Worm (Caenorhabditis elegans): ENCODE measurements around the gene lars-1.
A peak's percentile ranks its signal among the peaks of the same experiment; 100 is the strongest.

Gene lars-1

ce11 chrIII:4234642-4235295, 48.2 kb upstream of the lars-1 start:
- TF ChIP-seq aly-2 (tag; optimal IDR thresholded peaks at IDR 0.05) (no peak), hmg-11 (tag; optimal IDR thresholded peaks at IDR 0.05) (no peak), ceh-82 (tag; optimal IDR thresholded peaks at IDR 0.05) (no peak), nhr-237 (tag; optimal IDR thresholded peaks at IDR 0.05) (no peak), nfya-1 (tag; optimal IDR thresholded peaks at IDR 0.05; ENCODE audit: insufficient read depth) (peak; percentile 80), nhr-23 (tag; optimal IDR thresholded peaks at IDR 0.05) (no peak)

- TF ChIP-seq unc-62 (GFP tag; optimal IDR thresholded peaks at IDR 0.05), result no peak
- TF ChIP-seq ztf-11 (tag; optimal IDR thresholded peaks at IDR 0.05), result no peak
- TF ChIP-seq R02D3.7 (tag; optimal IDR thresholded peaks at IDR 0.05), result no peak
- no peak for TF ChIP-seq lin-15B (tag; optimal IDR thresholded peaks at IDR 0.05)
These were observed 46.2 kb upstream of the lars-1 start, which contains the start of gene nhr-20 for ce11 chrIII:4232811-4233269. Gene nhr-20, minus strand, starts transcription at chrIII:4233219.

- TF ChIP-seq ZK546.5 (tag; optimal IDR thresholded peaks at IDR 0.05) (no peak), ceh-82 (tag; optimal IDR thresholded peaks at IDR 0.05) (no peak), ceh-16 (tag; optimal IDR thresholded peaks at IDR 0.05) (no peak), pha-4 (tag; optimal IDR thresholded peaks at IDR 0.05) (no peak), fkh-2 (tag; optimal IDR thresholded peaks at IDR 0.05) (no peak), ztf-4 (tag; optimal IDR thresholded peaks at IDR 0.05) (no peak), lin-39 (tag; optimal IDR thresholded peaks at IDR 0.05) (no peak), nhr-237 (tag; optimal IDR thresholded peaks at IDR 0.05) (no peak), ceh-28 (tag; optimal IDR thresholded peaks at IDR 0.05) (no peak), nhr-67 (tag; optimal IDR thresholded peaks at IDR 0.05) (no peak), tbx-2 (tag; optimal IDR thresholded peaks at IDR 0.05) (no peak), mml-1 (tag; optimal IDR thresholded peaks at IDR 0.05) (no peak)
These were observed 44.8 kb upstream of the lars-1 start for ce11 chrIII:4231372-4231771.

DNA sequence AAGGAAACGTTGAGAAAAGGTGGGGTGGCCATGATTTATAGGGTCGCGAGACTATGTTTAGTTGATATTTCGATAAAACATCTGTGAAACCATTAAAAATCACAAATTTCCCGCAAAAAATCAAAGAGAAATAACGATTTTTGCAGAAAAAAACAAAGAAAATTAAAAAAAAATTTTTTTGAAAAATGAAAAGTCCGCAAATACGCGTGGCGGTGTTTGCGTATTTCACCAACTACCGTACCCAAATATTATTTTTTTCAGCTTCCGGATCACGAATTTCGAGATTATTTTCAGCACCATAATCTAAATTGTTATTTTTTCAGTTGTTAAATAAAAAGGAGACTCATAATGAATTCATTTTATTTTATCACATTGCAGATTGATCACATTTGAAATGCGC, 43.5 kb upstream of the lars-1 start:
- TF ChIP-seq pqm-1 (tag; optimal IDR thresholded peaks at IDR 0.05), result no peak
- TF ChIP-seq nhr-43 (tag; optimal IDR thresholded peaks at IDR 0.05; ENCODE audit: poor library complexity, severe bottlenecking), result no peak
- no peak for TF ChIP-seq sea-2 (GFP tag; optimal IDR thresholded peaks at IDR 0.05)
- no peak for TF ChIP-seq tbx-2 (tag; optimal IDR thresholded peaks at IDR 0.05)
- no peak for TF ChIP-seq nhr-67 (tag; optimal IDR thresholded peaks at IDR 0.05)
- no peak for TF ChIP-seq elt-2 (tag; optimal IDR thresholded peaks at IDR 0.05)
- no peak for TF ChIP-seq R02D3.7 (tag; optimal IDR thresholded peaks at IDR 0.05)
- no peak for TF ChIP-seq nhr-25 (tag; optimal IDR thresholded peaks at IDR 0.05)
- TF ChIP-seq snpc-4 (tag; optimal IDR thresholded peaks at IDR 0.05), result no peak
- no peak for TF ChIP-seq unc-62 (GFP tag; optimal IDR thresholded peaks at IDR 0.05)
- TF ChIP-seq ceh-82 (tag; optimal IDR thresholded peaks at IDR 0.05), result no peak
- no peak for TF ChIP-seq ZK546.5 (tag; optimal IDR thresholded peaks at IDR 0.05)
- TF ChIP-seq ztf-11 (tag; optimal IDR thresholded peaks at IDR 0.05), result no peak
- no peak for TF ChIP-seq nhr-12 (tag; optimal IDR thresholded peaks at IDR 0.05)
- no peak for TF ChIP-seq daf-12 (tag; optimal IDR thresholded peaks at IDR 0.05)
- no peak for TF ChIP-seq nhr-23 (tag; optimal IDR thresholded peaks at IDR 0.05)
- no peak for TF ChIP-seq lin-39 (tag; optimal IDR thresholded peaks at IDR 0.05)

DNA sequence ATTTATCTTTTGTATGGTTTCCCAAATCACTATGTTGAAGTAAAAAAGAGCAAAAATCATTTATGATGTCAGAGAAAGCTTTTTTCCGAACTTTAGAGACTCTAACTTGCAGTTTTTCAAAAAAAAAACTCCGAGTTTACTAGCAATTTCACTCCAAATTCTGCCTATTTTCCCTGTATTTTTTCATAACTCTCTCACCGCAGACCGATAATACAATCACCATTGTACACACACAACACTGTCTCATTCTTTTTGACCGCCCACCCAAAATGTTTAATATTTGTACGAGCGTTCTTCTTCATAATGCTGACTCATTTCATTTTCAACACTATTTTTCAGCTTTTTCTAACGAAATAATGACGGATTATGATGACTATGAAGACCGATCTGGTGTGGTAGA, 42.2 kb upstream of the lars-1 start, which contains the start of gene F43C1.5:
F43C1.5 (plus strand) TSS at position 301 of the 400 bp plus-strand sequence.
- TF ChIP-seq ceh-82 (tag; optimal IDR thresholded peaks at IDR 0.05), result no peak
- TF ChIP-seq nhr-77 (tag; optimal IDR thresholded peaks at IDR 0.05), result no peak
- TF ChIP-seq jun-1 (tag; optimal IDR thresholded peaks at IDR 0.05), result no peak
- TF ChIP-seq pqm-1 (tag; optimal IDR thresholded peaks at IDR 0.05), result no peak
- no peak for TF ChIP-seq lin-39 (tag; optimal IDR thresholded peaks at IDR 0.05)
- TF ChIP-seq nhr-23 (tag; optimal IDR thresholded peaks at IDR 0.05), result no peak
- no peak for TF ChIP-seq sea-2 (GFP tag; optimal IDR thresholded peaks at IDR 0.05)
- no peak for TF ChIP-seq nhr-76 (tag; optimal IDR thresholded peaks at IDR 0.05)
- no peak for TF ChIP-seq skn-1 (tag; optimal IDR thresholded peaks at IDR 0.05)
- no peak for TF ChIP-seq fos-1 (tag; optimal IDR thresholded peaks at IDR 0.05)
- TF ChIP-seq ztf-4 (tag; optimal IDR thresholded peaks at IDR 0.05), result no peak
- TF ChIP-seq unc-39 (tag; optimal IDR thresholded peaks at IDR 0.05), result no peak
- no peak for TF ChIP-seq nhr-11 (tag; optimal IDR thresholded peaks at IDR 0.05)
- TF ChIP-seq nhr-12 (tag; optimal IDR thresholded peaks at IDR 0.05), result no peak
- no peak for TF ChIP-seq ceh-9 (tag; optimal IDR thresholded peaks at IDR 0.05)
- TF ChIP-seq elt-2 (tag; optimal IDR thresholded peaks at IDR 0.05), result no peak
- no peak for TF ChIP-seq pha-4 (tag; optimal IDR thresholded peaks at IDR 0.05)

All from whole organism, L3 larva.